Worm (Caenorhabditis elegans): ENCODE data around the gene ZK652.8.

The ZK652.8 gene

DNA sequence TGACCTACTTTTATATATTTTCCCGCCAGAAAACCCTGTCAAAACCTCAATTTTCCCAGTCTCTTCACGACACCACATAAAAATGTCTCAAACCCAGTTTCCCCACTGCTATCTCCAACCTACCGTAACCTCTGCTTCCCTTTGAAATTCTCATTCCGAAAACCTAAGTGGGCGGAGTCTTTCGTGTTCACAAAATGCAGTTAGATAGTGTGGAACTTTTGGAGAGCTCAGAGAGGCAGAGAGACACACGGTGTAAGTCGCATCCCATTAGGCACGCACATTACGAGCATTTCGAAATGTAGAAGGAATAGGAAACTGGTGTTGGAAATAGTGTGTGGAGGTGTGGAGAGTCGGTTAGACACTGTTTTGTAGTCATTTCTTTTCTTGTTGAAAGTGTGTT is 23.6 kb downstream of the ZK652.8 start:
- TF ChIP-seq rpc-1 (optimal IDR thresholded peaks at IDR 0.05) (no peak), rpc-1 (tag; optimal IDR thresholded peaks at IDR 0.05) (no peak), nhr-90 (tag; optimal IDR thresholded peaks at IDR 0.05) (no peak), ZK185.1 (tag; optimal IDR thresholded peaks at IDR 0.05; ENCODE audit: poor library complexity, severe bottlenecking) (no peak), F52B5.7 (tag; optimal IDR thresholded peaks at IDR 0.05) (no peak), attf-6 (GFP tag; IDR thresholded peaks at IDR 0.05) (no peak), nfyb-1 (GFP tag; IDR thresholded peaks at IDR 0.05) (no peak), lsy-27 (tag; optimal IDR thresholded peaks at IDR 0.05; ENCODE audit: borderline replicate concordance, insufficient read depth) (no peak), ama-1 (optimal IDR thresholded peaks at IDR 0.05) (no peak), ama-1 (GFP tag; optimal IDR thresholded peaks at IDR 0.05) (no peak), C06A6.2 (GFP tag; conservative IDR thresholded peaks at IDR 0.05) (no peak), ztf-6 (GFP tag; IDR thresholded peaks at IDR 0.05) (no peak), ztf-26 (tag; optimal IDR thresholded peaks at IDR 0.05) (no peak), C17E4.6 (GFP tag; IDR thresholded peaks at IDR 0.05) (no peak), ceh-91 (GFP tag; IDR thresholded peaks at IDR 0.05) (no peak), him-1 (tag; optimal IDR thresholded peaks at IDR 0.05) (no peak), madf-6 (GFP tag; IDR thresholded peaks at IDR 0.05) (no peak), ceh-79 (tag; optimal IDR thresholded peaks at IDR 0.05) (no peak), sptf-2 (GFP tag; optimal IDR thresholded peaks at IDR 0.05) (no peak), ekl-4 (GFP tag; IDR thresholded peaks at IDR 0.05) (no peak)

DNA sequence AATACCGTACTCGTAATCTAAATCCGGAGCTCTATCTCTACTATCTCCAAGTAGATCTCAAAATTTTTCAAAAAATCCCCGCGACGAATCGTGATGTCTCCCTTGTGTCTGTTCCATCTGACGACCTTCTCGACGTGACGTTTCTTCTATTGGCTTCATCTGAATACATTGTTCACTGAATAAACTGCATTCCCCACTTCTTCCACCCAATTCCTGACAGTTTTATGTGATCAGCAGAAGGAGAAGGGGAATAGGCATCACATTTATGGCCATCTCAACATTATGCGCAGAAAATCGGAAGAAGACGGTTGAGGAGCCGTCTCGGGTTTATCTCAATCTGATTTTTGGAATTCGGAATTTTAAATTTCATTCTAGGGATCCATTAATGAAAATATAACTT is 24.5 kb downstream of the ZK652.8 start:
- TF ChIP-seq hrde-1 (tag; optimal IDR thresholded peaks at IDR 0.05; ENCODE audit: borderline replicate concordance) (no peak), nhr-80 (tag; optimal IDR thresholded peaks at IDR 0.05) (no peak), bed-2 (GFP tag; IDR thresholded peaks at IDR 0.05) (no peak), nfyb-1 (GFP tag; IDR thresholded peaks at IDR 0.05) (no peak)

DNA sequence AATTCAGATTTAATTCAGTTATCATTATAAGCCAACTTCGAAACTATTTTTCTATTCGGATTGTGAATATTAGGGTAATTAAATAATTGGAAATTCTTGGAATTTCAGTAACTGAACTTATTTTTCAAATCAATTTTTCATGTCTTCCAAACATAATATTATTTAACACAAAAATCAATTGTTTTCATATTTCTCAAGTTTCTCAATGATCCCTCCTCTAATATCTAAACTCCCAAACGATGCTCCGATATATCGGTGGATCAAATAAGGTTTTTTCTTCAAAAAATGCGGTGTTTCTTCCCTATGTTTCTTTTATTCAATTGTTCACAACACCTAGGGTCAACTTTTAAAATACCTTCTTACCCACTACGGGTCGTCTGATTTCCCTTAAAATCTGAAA is 27.0 kb downstream of the ZK652.8 start:
- TF ChIP-seq snpc-4 (GFP tag; optimal IDR thresholded peaks at IDR 0.05) = no peak
- TF ChIP-seq snpc-4 (tag; optimal IDR thresholded peaks at IDR 0.05) = no peak
- no peak for TF ChIP-seq attf-5 (GFP tag; optimal IDR thresholded peaks at IDR 0.05)
- no peak for TF ChIP-seq Y56A3A.18 (GFP tag; IDR thresholded peaks at IDR 0.05)

- no peak for TF ChIP-seq Y79H2A.3 (GFP tag; conservative IDR thresholded peaks at IDR 0.05)
- TF ChIP-seq F37B4.10 (GFP tag; IDR thresholded peaks at IDR 0.05) = no peak
- no peak for TF ChIP-seq ztf-22 (GFP tag; optimal IDR thresholded peaks at IDR 0.05)
- TF ChIP-seq ceh-100 (GFP tag; IDR thresholded peaks at IDR 0.05) = no peak
- no peak for TF ChIP-seq unc-62 (GFP tag; optimal IDR thresholded peaks at IDR 0.05)
- TF ChIP-seq D2030.7 (GFP tag; IDR thresholded peaks at IDR 0.05) = no peak
- TF ChIP-seq ztf-18 (tag; optimal IDR thresholded peaks at IDR 0.05) = no peak
- no peak for TF ChIP-seq athp-1 (tag; optimal IDR thresholded peaks at IDR 0.05)
- no peak for TF ChIP-seq T26A5.8 (tag; optimal IDR thresholded peaks at IDR 0.05)
- TF ChIP-seq K11D2.4 (GFP tag; IDR thresholded peaks at IDR 0.05) = no peak
- TF ChIP-seq nhr-120 (GFP tag; IDR thresholded peaks at IDR 0.05) = no peak
- TF ChIP-seq aptf-2 (GFP tag; conservative IDR thresholded peaks at IDR 0.05) = no peak
- TF ChIP-seq cebp-1 (GFP tag; IDR thresholded peaks at IDR 0.05) = no peak
- TF ChIP-seq cebp-1 (tag; optimal IDR thresholded peaks at IDR 0.05) = no peak
- no peak for TF ChIP-seq mes-4 (tag; optimal IDR thresholded peaks at IDR 0.05)
Observed at ce11 chrIII:7815571-7816348, 27.7 kb downstream of the ZK652.8 start.

Measured in whole organism, young adult.